Fruit fly (Drosophila melanogaster) whole organism, embryonic: ENCODE measurements around the gene CG43292.

Experiments
- CG10979 ChIP-seq: fragments of 200-800 bp; sonication (Bioruptor generic); optimal IDR thresholded peaks from 2 replicates; lab custom pipeline; 2018; ENCODE audit warnings: missing biosample characterization, mild to moderate bottlenecking, missing genetic modification characterization, moderate library complexity
- CG34376 ChIP-seq: fragments of 200-800 bp; sonication (Bioruptor generic); optimal IDR thresholded peaks from 2 replicates; lab custom pipeline; 2018; ENCODE audit warnings: missing biosample characterization, mild to moderate bottlenecking, missing genetic modification characterization
- Lpt ChIP-seq: fragments of >200 bp; optimal IDR thresholded peaks from 2 replicates; lab custom pipeline; 2018; ENCODE audit warnings: missing biosample characterization, missing genetic modification characterization
- NFAT ChIP-seq: fragments of 200-800 bp; sonication (Bioruptor generic); IDR thresholded peaks from 2 replicates; pipeline ENCODE4 v1.3.6; 2022; ENCODE audit warnings: missing biosample characterization, missing genetic modification characterization
- ci ChIP-seq: fragments of 200-800 bp; sonication (Bioruptor generic); IDR thresholded peaks from 3 replicates; pipeline ENCODE4 v1.3.6; 2022; ENCODE audit warnings: missing biosample characterization, missing genetic modification characterization
- dm ChIP-seq: fragments of 200-800 bp; sonication (Bioruptor generic); optimal IDR thresholded peaks from 3 replicates; lab custom pipeline; 2016; ENCODE audit warnings: missing biosample characterization, missing genetic modification characterization
- trh ChIP-seq: fragments of 200-800 bp; sonication (Bioruptor generic); optimal IDR thresholded peaks from 2 replicates; lab custom pipeline; 2016; ENCODE audit warnings: missing biosample characterization, missing genetic modification characterization
- unpg ChIP-seq: fragments of 200-800 bp; sonication (Bioruptor generic); optimal IDR thresholded peaks from 3 replicates; lab custom pipeline; 2018; ENCODE audit warnings: missing biosample characterization, mild to moderate bottlenecking, missing genetic modification characterization, moderate library complexity
- usp ChIP-seq: fragments of >200 bp; optimal IDR thresholded peaks from 2 replicates; lab custom pipeline; 2017; ENCODE audit warnings: missing biosample characterization, missing genetic modification characterization
- wek ChIP-seq: fragments of 200-800 bp; sonication (Bioruptor generic); optimal IDR thresholded peaks from 3 replicates; lab custom pipeline; 2018; ENCODE audit warnings: missing biosample characterization, mild to moderate bottlenecking, missing genetic modification characterization, moderate library complexity

DNA sequence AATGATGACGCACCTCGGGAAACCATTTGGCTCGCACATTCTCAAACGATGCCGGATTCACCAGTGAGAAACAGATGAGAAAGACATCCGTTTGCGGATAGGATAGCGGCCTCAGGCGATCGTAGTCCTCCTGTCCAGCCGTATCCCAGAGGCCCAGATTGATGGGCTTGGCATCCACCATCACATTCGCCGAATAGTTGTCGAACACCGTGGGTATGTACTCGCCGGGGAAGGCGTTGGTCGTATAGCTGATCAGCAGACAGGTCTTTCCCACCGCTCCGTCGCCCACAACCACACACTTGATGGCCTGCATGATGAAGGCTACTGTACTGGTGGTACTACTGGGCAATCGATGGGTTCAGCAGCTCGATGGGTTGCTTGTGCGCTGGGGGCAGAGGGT, 41.2 kb upstream of the CG43292 start:
- TF ChIP-seq dm (no peak), usp (GFP tag; lab: Kevin White, UChicago) (no peak), trh (GFP tag; lab: Kevin White, UChicago) (no peak), Lpt (GFP tag; lab: Kevin White, UChicago) (no peak), wek (no peak), ci (GFP tag; lab: Robert Waterston, UW) (peak; percentile 43; the same call in 1 of the 3 replicates), unpg (no peak), CG10979 (tag; lab: Kevin White, UChicago) (no peak), CG34376 (no peak), NFAT (GFP tag; lab: Robert Waterston, UW) (no peak)
